Worm (Caenorhabditis elegans) whole organism, early embryonic: ENCODE results near the gene fmo-4.

Experiments used
- aly-1 ChIP-seq: sonication (generic microtip); optimal IDR thresholded peaks from 2 replicates; lab custom pipeline; 2016; ENCODE audit warnings: missing genetic modification characterization, missing compliant biosample characterization
- ama-1 ChIP-seq: fragments of 150-350 bp; optimal IDR thresholded peaks from 2 replicates; lab custom pipeline; 2014
- ceh-13 ChIP-seq: fragments of 200-800 bp; sonication (Bioruptor generic); optimal IDR thresholded peaks from 2 replicates; lab custom pipeline; 2018; ENCODE audit warnings: mild to moderate bottlenecking, missing genetic modification characterization, missing compliant biosample characterization
- ceh-36 ChIP-seq: sonication (generic microtip); optimal IDR thresholded peaks from 2 replicates; lab custom pipeline; 2016; ENCODE audit warnings: missing genetic modification characterization, inconsistent platforms, missing compliant biosample characterization
- ets-7 ChIP-seq: sonication (generic microtip); optimal IDR thresholded peaks from 2 replicates; lab custom pipeline; 2016; ENCODE audit warnings: missing genotype, missing genetic modification characterization, missing compliant biosample characterization
- flt-1 ChIP-seq: fragments of 200-800 bp; sonication (Bioruptor generic); IDR thresholded peaks from 2 replicates; pipeline ENCODE4 v1.3.6; 2022; ENCODE audit warnings: missing genetic modification characterization, missing compliant biosample characterization
- hmbx-1 ChIP-seq: sonication (generic microtip); optimal IDR thresholded peaks from 2 replicates; lab custom pipeline; 2016; ENCODE audit warnings: mild to moderate bottlenecking, missing genetic modification characterization, missing compliant biosample characterization
- pes-1 ChIP-seq: fragments of 200-800 bp; sonication (Bioruptor generic); IDR thresholded peaks from 2 replicates; pipeline ENCODE4 v1.3.6; 2022; ENCODE audit warnings: missing genetic modification reagents, missing genetic modification characterization, missing compliant biosample characterization
- scrt-1 ChIP-seq: fragments of 200-800 bp; sonication (Bioruptor generic); IDR thresholded peaks from 2 replicates; pipeline ENCODE4 v1.3.6; 2022; ENCODE audit warnings: missing genetic modification characterization, missing compliant biosample characterization

DNA sequence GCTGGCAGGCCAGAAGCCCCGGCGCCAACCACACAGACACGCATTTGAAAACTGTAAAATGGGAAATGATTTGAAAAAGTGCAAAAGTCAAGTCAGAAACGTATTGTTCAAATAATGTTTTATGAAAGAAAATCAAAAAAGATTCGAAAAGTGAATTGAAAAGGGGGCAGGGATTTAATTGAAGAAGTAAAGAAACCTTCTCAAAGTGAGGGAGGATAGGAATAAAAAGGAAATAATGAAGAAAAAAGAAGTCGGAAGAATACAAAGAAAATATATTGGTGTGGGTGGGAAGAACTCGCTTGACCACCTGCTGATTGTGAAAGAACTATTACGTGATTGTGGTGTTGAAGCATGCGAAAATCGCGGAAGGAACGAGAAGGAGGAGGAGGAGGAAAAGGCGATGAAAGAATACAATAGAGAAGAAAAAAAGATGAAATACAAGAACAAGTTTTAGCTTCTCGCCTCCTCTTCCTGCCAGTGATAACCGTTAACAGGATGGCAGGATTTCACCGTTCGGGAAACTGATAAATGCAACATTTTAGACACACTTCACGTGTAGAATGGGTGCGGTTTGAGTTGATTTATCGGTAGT lies at the start of gene fmo-4:
- TF ChIP-seq ceh-13 = no peak
- TF ChIP-seq ama-1 = no peak
- no peak for TF ChIP-seq pes-1 (GFP tag; lab: Robert Waterston, UW)
- no peak for TF ChIP-seq flt-1 (GFP tag; lab: Robert Waterston, UW)
- TF ChIP-seq scrt-1 = no peak
- TF ChIP-seq ceh-36 (tag; lab: Kevin White, UChicago) = no peak
- no peak for TF ChIP-seq ets-7 (tag; lab: Kevin White, UChicago)
- no peak for TF ChIP-seq hmbx-1
- TF ChIP-seq aly-1 = no peak
